Fruit fly (Drosophila melanogaster): ENCODE results near the gene CG11722.

- no peak for TF ChIP-seq CG8478 (optimal IDR thresholded peaks at IDR 0.05)
- TF ChIP-seq EcR (GFP tag; optimal IDR thresholded peaks at IDR 0.05): no peak
- no peak for TF ChIP-seq psq (optimal IDR thresholded peaks at IDR 0.05)
- no peak for TF ChIP-seq pan (optimal IDR thresholded peaks at IDR 0.05)
- TF ChIP-seq Dll (optimal IDR thresholded peaks at IDR 0.05): no peak
- no peak for TF ChIP-seq usp (GFP tag; optimal IDR thresholded peaks at IDR 0.05)
Measured at dm6 chr3R:10048035-10048774, 2.9 kb upstream of the CG11722 start.
